Worm (Caenorhabditis elegans): ENCODE data around the gene srlf-23.
"Not testable (repeated sequence)": the region's sequence is repeated elsewhere in the genome, so short reads cannot be mapped to it uniquely, and the experiment has no call there.

Gene srlf-23

ce11 chrV:849042-849441 lies 44.3 kb downstream of the srlf-23 start:
- TF ChIP-seq ZK337.2 (GFP tag; IDR thresholded peaks at IDR 0.05): no peak
- no peak for TF ChIP-seq lin-15B (tag; optimal IDR thresholded peaks at IDR 0.05)
- no peak for TF ChIP-seq cey-2 (tag; optimal IDR thresholded peaks at IDR 0.05; ENCODE audit: borderline replicate concordance, insufficient read depth)
- TF ChIP-seq spr-3 (GFP tag; optimal IDR thresholded peaks at IDR 0.05): no peak
- TF ChIP-seq nhr-111 (GFP tag; optimal IDR thresholded peaks at IDR 0.05): no peak
- TF ChIP-seq dmd-6 (GFP tag; IDR thresholded peaks at IDR 0.05): no peak
- TF ChIP-seq ctbp-1 (GFP tag; IDR thresholded peaks at IDR 0.05): no peak
- TF ChIP-seq set-16 (GFP tag; IDR thresholded peaks at IDR 0.05): no peak

ce11 chrV:847521-847920 lies 45.8 kb downstream of the srlf-23 start, which contains the start of gene srbc-13:
Gene srbc-13, plus strand, starts transcription at chrV:847821.
- TF ChIP-seq lin-39 (tag; optimal IDR thresholded peaks at IDR 0.05) (no peak), zfp-3 (GFP tag; conservative IDR thresholded peaks at IDR 0.05) (no peak), mdl-1 (tag; optimal IDR thresholded peaks at IDR 0.05) (no peak), dmd-8 (GFP tag; IDR thresholded peaks at IDR 0.05) (no peak), vab-7 (GFP tag; IDR thresholded peaks at IDR 0.05) (no peak), Y75B8A.6 (GFP tag; IDR thresholded peaks at IDR 0.05) (no peak), spr-3 (GFP tag; optimal IDR thresholded peaks at IDR 0.05) (no peak)

DNA sequence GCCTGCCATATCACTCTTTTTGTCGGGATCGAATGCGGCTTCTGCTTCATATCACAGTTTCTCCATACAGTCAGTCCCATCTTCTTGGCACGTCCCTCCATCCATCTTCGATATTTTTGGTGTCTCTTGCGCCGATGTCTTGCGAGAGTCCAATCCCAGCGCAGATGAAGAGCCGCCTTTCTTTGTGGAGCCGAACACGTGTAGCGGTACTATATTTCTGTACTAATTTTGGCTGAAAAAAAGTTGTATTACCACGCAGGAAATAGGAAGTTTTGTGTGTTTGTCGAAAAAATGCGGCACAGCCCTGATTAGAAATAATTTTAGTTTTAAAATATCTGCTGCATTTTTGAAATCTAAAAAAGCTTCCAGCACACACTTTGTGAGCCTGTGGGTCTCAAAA lies 50.2 kb downstream of the srlf-23 start, which contains the start of gene K09C6.8:
TSS of gene K09C6.8 (minus strand) at position 101 of the 400 bp plus-strand sequence.
- TF ChIP-seq nhr-28 (tag; optimal IDR thresholded peaks at IDR 0.05); nhr-42 (GFP tag; IDR thresholded peaks at IDR 0.05); dmd-9 (GFP tag; IDR thresholded peaks at IDR 0.05): not testable (repeated sequence)
